Fruit fly (Drosophila melanogaster) whole organism, embryonic: Measurements from ENCODE around the gene Ugt36D1.

Source experiments
- Awh ChIP-seq: fragments of 200-800 bp; sonication (Bioruptor generic); IDR thresholded peaks from 2 replicates; pipeline ENCODE4, ENCODE4 v1.3.6; 2022; ENCODE audit warnings: missing biosample characterization, missing genetic modification characterization
- BEAF-32 ChIP-seq: fragments of 200-800 bp; sonication (Bioruptor generic); optimal IDR thresholded peaks from 3 replicates; lab custom pipeline; 2017; ENCODE audit warnings: missing biosample characterization, missing genetic modification characterization, mild to moderate bottlenecking, moderate library complexity, missing genetic modification reagents
- Bdp1 ChIP-seq: fragments of 200-800 bp; sonication (Bioruptor generic); optimal IDR thresholded peaks from 3 replicates; lab custom pipeline; 2016; ENCODE audit warnings: missing biosample characterization, missing genetic modification characterization
- CG10147 ChIP-seq: fragments of 200-800 bp; sonication (Bioruptor generic); optimal IDR thresholded peaks from 2 replicates; lab custom pipeline; 2019; ENCODE audit warnings: missing biosample characterization, mild to moderate bottlenecking, missing genetic modification characterization, moderate library complexity
- CG1024 ChIP-seq: fragments of 200-800 bp; sonication (Bioruptor generic); IDR thresholded peaks from 2 replicates; pipeline ENCODE4 v1.3.6; 2022; ENCODE audit warnings: missing biosample characterization, missing genetic modification characterization
- CG10366 ChIP-seq: fragments of 200-800 bp; sonication (Bioruptor generic); IDR thresholded peaks from 2 replicates; pipeline ENCODE4 v1.3.6; 2022; ENCODE audit warnings: missing biosample characterization, missing genetic modification characterization
- CG12071 ChIP-seq: fragments of 200-800 bp; sonication (Bioruptor generic); optimal IDR thresholded peaks from 3 replicates; lab custom pipeline; 2018; ENCODE audit warnings: missing biosample characterization, mild to moderate bottlenecking, missing genetic modification characterization
- CG12104 ChIP-seq: fragments of 200-800 bp; sonication (Bioruptor generic); optimal IDR thresholded peaks from 3 replicates; lab custom pipeline; 2016; ENCODE audit warnings: missing biosample characterization, missing genetic modification characterization
- CG13424 ChIP-seq: fragments of 200-800 bp; sonication (Bioruptor generic); optimal IDR thresholded peaks from 2 replicates; lab custom pipeline; 2019; ENCODE audit warnings: missing biosample characterization, mild to moderate bottlenecking, missing genetic modification characterization, moderate library complexity
- CG13624 ChIP-seq: fragments of 200-800 bp; sonication (Bioruptor generic); optimal IDR thresholded peaks from 2 replicates; lab custom pipeline; 2016; ENCODE audit warnings: missing biosample characterization, missing genetic modification characterization
- CG15514 ChIP-seq: fragments of 200-800 bp; sonication (Bioruptor generic); optimal IDR thresholded peaks from 3 replicates; lab custom pipeline; 2017; ENCODE audit warnings: missing biosample characterization, missing genetic modification characterization, mild to moderate bottlenecking, moderate library complexity, missing genetic modification reagents
- CG15601 ChIP-seq: fragments of 200-800 bp; sonication (Bioruptor generic); optimal IDR thresholded peaks from 3 replicates; lab custom pipeline; 2019; ENCODE audit warnings: missing biosample characterization, mild to moderate bottlenecking, missing genetic modification characterization, moderate library complexity
- CG17328 ChIP-seq: fragments of 200-800 bp; sonication (Bioruptor generic); IDR thresholded peaks from 2 replicates; pipeline ENCODE4 v1.3.6; 2022; ENCODE audit warnings: missing biosample characterization, missing genetic modification characterization
- CG18011 ChIP-seq: fragments of 200-800 bp; sonication (Bioruptor generic); optimal IDR thresholded peaks from 2 replicates; lab custom pipeline; 2017; ENCODE audit warnings: missing biosample characterization, missing genetic modification characterization, mild to moderate bottlenecking, moderate library complexity, missing genotype
- CG31365 ChIP-seq: fragments of 200-800 bp; sonication (Bioruptor generic); optimal IDR thresholded peaks from 2 replicates; lab custom pipeline; 2018; ENCODE audit warnings: missing biosample characterization, mild to moderate bottlenecking, missing genetic modification characterization
- CG32532 ChIP-seq: fragments of 200-800 bp; sonication (Bioruptor generic); IDR thresholded peaks from 2 replicates; pipeline ENCODE4 v1.3.6; 2022; ENCODE audit warnings: missing biosample characterization, missing genetic modification characterization
- CG34224 ChIP-seq: fragments of 200-800 bp; sonication (Bioruptor generic); IDR thresholded peaks from 3 replicates; pipeline ENCODE4 v1.3.6; 2022; ENCODE audit warnings: missing biosample characterization, missing genetic modification characterization; ENCODE audit not compliant: partially characterized antibody
- CG34376 ChIP-seq: fragments of 200-800 bp; sonication (Bioruptor generic); optimal IDR thresholded peaks from 2 replicates; lab custom pipeline; 2018; ENCODE audit warnings: missing biosample characterization, mild to moderate bottlenecking, missing genetic modification characterization
- CG6254 ChIP-seq: fragments of 200-800 bp; sonication (Bioruptor generic); optimal IDR thresholded peaks from 3 replicates; lab custom pipeline; 2017; ENCODE audit warnings: mild to moderate bottlenecking, missing biosample characterization, missing genetic modification reagents, missing genetic modification characterization
- CG7786 ChIP-seq: fragments of 200-800 bp; sonication (Bioruptor generic); optimal IDR thresholded peaks from 2 replicates; lab custom pipeline; 2016; ENCODE audit warnings: missing biosample characterization, missing genetic modification characterization
- CG7839 ChIP-seq: fragments of 200-800 bp; sonication (Bioruptor generic); optimal IDR thresholded peaks from 3 replicates; lab custom pipeline; 2018; ENCODE audit warnings: missing biosample characterization, mild to moderate bottlenecking, missing genetic modification characterization, moderate library complexity
- CG8765 ChIP-seq: fragments of 200-800 bp; sonication (Bioruptor generic); IDR thresholded peaks from 2 replicates; pipeline ENCODE4 v1.3.6; 2022; ENCODE audit warnings: missing biosample characterization, missing genetic modification characterization
- CTCF ChIP-seq: fragments of 200-800 bp; sonication (Bioruptor generic); optimal IDR thresholded peaks from 2 replicates; lab custom pipeline; 2017; ENCODE audit warnings: missing biosample characterization, mild to moderate bottlenecking, missing genetic modification characterization, moderate library complexity
- CrebB ChIP-seq: fragments of 200-800 bp; sonication (Bioruptor generic); optimal IDR thresholded peaks from 3 replicates; lab custom pipeline; 2018; ENCODE audit warnings: missing biosample characterization, mild to moderate bottlenecking, missing genetic modification characterization
- Drgx ChIP-seq: fragments of 200-800 bp; sonication (Bioruptor generic); IDR thresholded peaks from 2 replicates; pipeline ENCODE4 v1.3.6; 2022; ENCODE audit warnings: missing biosample characterization, missing genetic modification characterization
- Gug ChIP-seq: fragments of 200-800 bp; sonication (Bioruptor generic); IDR thresholded peaks from 4 replicates; pipeline ENCODE4 v1.3.6; 2022; ENCODE audit warnings: missing biosample characterization, missing genetic modification characterization
- HmgZ ChIP-seq: fragments of 200-800 bp; sonication (Bioruptor generic); optimal IDR thresholded peaks from 2 replicates; lab custom pipeline; 2018; ENCODE audit warnings: missing biosample characterization, mild to moderate bottlenecking, missing genetic modification characterization
- Mad ChIP-seq: fragments of 200-800 bp; sonication (Bioruptor generic); optimal IDR thresholded peaks from 2 replicates; lab custom pipeline; 2016; ENCODE audit warnings: missing biosample characterization, missing genetic modification characterization
- Nf-YC ChIP-seq: fragments of 200-800 bp; optimal IDR thresholded peaks from 3 replicates; lab custom pipeline; 2019; ENCODE audit warnings: missing biosample characterization, mild to moderate bottlenecking, missing genetic modification characterization, moderate library complexity
- Usf ChIP-seq: fragments of 200-800 bp; sonication (Bioruptor generic); optimal IDR thresholded peaks from 2 replicates; lab custom pipeline; 2017; ENCODE audit warnings: missing genotype, missing biosample characterization, missing genetic modification characterization
- ato ChIP-seq: fragments of 200-800 bp; sonication (Bioruptor generic); IDR thresholded peaks from 2 replicates; pipeline ENCODE4 v1.3.6; 2022; ENCODE audit warnings: missing biosample characterization, missing genetic modification characterization; ENCODE audit not compliant: partially characterized antibody
- bowl ChIP-seq: fragments of 200-800 bp; sonication (Bioruptor generic); IDR thresholded peaks from 2 replicates; pipeline ENCODE4 v1.3.6; 2022; ENCODE audit warnings: missing biosample characterization, missing genetic modification characterization
- bsh ChIP-seq, 2 experiments: fragments of 200-800 bp; sonication (Bioruptor generic); optimal IDR thresholded peaks; 2 replicates each; lab custom pipeline; 2017 to 2018; ENCODE audit warnings: mild to moderate bottlenecking in 2 of 2, missing biosample characterization in 2 of 2, missing genetic modification characterization in 2 of 2, moderate library complexity in 1 of 2
- btn ChIP-seq: fragments of 200-800 bp; sonication (Bioruptor generic); optimal IDR thresholded peaks from 2 replicates; lab custom pipeline; 2016; ENCODE audit warnings: missing biosample characterization, missing genetic modification characterization
- crp ChIP-seq, 2 experiments: fragments of 200-800 bp; sonication (Bioruptor generic); optimal IDR thresholded peaks; 2 replicates in 1 of 2; 3 replicates in 1 of 2; lab custom pipeline; 2017; ENCODE audit warnings: missing biosample characterization in 2 of 2, missing genetic modification characterization in 2 of 2, mild to moderate bottlenecking in 1 of 2, moderate library complexity in 1 of 2
- dmrt99B ChIP-seq: fragments of 200-800 bp; sonication (Bioruptor generic); optimal IDR thresholded peaks from 2 replicates; lab custom pipeline; 2018; ENCODE audit warnings: missing biosample characterization, mild to moderate bottlenecking, missing genetic modification characterization, moderate library complexity
- exex ChIP-seq: fragments of 200-800 bp; sonication (Bioruptor generic); optimal IDR thresholded peaks from 4 replicates; lab custom pipeline; 2018; ENCODE audit warnings: missing biosample characterization, mild to moderate bottlenecking, missing genetic modification characterization, moderate library complexity
- gce ChIP-seq: fragments of 200-800 bp; sonication (Bioruptor generic); IDR thresholded peaks from 3 replicates; pipeline ENCODE4 v1.3.6; 2022; ENCODE audit warnings: missing biosample characterization, missing genetic modification characterization
- gem ChIP-seq: fragments of 200-800 bp; sonication (Bioruptor generic); optimal IDR thresholded peaks from 2 replicates; lab custom pipeline; 2019; ENCODE audit warnings: missing biosample characterization, mild to moderate bottlenecking, missing genetic modification characterization, moderate library complexity
- gsb ChIP-seq: fragments of 200-800 bp; sonication (Bioruptor generic); IDR thresholded peaks from 2 replicates; pipeline ENCODE4 v1.3.6; 2022; ENCODE audit warnings: missing biosample characterization, missing genetic modification characterization
- her ChIP-seq: fragments of 200-800 bp; sonication (Bioruptor generic); optimal IDR thresholded peaks from 2 replicates; lab custom pipeline; 2016; ENCODE audit warnings: missing biosample characterization, missing genetic modification characterization
- kah ChIP-seq: fragments of 200-800 bp; sonication (Bioruptor generic); optimal IDR thresholded peaks from 2 replicates; lab custom pipeline; 2018; ENCODE audit warnings: missing biosample characterization, mild to moderate bottlenecking, missing genetic modification characterization
- kni ChIP-seq: fragments of 200-800 bp; sonication (Bioruptor generic); optimal IDR thresholded peaks from 3 replicates; lab custom pipeline; 2017; ENCODE audit warnings: mild to moderate bottlenecking, missing biosample characterization, missing genetic modification reagents, missing genetic modification characterization
- pum ChIP-seq: fragments of 200-800 bp; sonication (Bioruptor generic); optimal IDR thresholded peaks from 2 replicates; lab custom pipeline; 2016; ENCODE audit warnings: missing biosample characterization, missing genetic modification characterization
- sd ChIP-seq: fragments of 200-800 bp; sonication (Bioruptor generic); optimal IDR thresholded peaks from 3 replicates; lab custom pipeline; 2018; ENCODE audit warnings: missing biosample characterization, mild to moderate bottlenecking, missing genetic modification characterization, moderate library complexity
- seq ChIP-seq: fragments of 200-800 bp; sonication (Bioruptor generic); IDR thresholded peaks from 2 replicates; pipeline ENCODE4 v1.3.6; 2022; ENCODE audit warnings: missing biosample characterization, missing genetic modification characterization
- sna ChIP-seq: fragments of 200-800 bp; sonication (Bioruptor generic); IDR thresholded peaks from 2 replicates; pipeline ENCODE4 v1.3.6; 2022; ENCODE audit warnings: missing biosample characterization, missing genetic modification characterization; ENCODE audit not compliant: partially characterized antibody
- tgo ChIP-seq: fragments of 200-800 bp; sonication (Bioruptor generic); IDR thresholded peaks from 3 replicates; pipeline ENCODE4 v1.3.6; 2022; ENCODE audit warnings: missing biosample characterization, missing genetic modification characterization
- tll ChIP-seq, 2 experiments: fragments of 200-800 bp in 1 of 2; fragments of >200 bp in 1 of 2; sonication (Bioruptor generic) in 1 of 2; optimal IDR thresholded peaks; 2 replicates each; lab custom pipeline; 2017 to 2019; ENCODE audit warnings: missing biosample characterization in 2 of 2, missing genetic modification characterization in 2 of 2, mild to moderate bottlenecking in 1 of 2, moderate library complexity in 1 of 2

Ugt36D1 gene

DNA sequence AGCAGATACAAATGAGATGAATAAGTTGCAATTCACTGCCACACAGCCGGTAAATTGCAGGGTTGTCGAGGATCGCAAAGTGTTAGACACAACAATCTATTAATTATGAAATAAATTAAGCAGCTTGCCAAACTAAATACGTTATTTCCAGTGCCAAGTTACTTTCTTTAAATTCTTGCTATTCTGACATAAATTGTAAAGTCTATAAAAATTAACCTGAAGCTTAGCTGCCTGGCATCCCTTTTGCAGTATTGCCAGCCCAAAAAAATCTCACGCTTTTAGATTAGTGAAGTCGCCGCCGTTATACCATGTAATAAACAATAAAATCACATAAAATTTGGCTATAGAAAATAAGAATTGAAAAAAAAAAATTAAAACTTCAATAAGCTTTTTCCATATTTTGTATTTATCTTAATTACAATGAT lies 34.3 kb downstream of the Ugt36D1 start (continued):
- TF ChIP-seq Drgx (GFP tag; lab: Robert Waterston, UW) (peak; percentile 96), CG34376 (GFP tag; lab: Kevin White, UChicago) (peak; percentile 82), sna (no peak), BEAF-32 (peak; percentile 50), Gug (GFP tag; lab: Robert Waterston, UW) (peak; percentile 86), CrebB (tag; lab: Kevin White, UChicago) (peak; percentile 81), kni (GFP tag; lab: Kevin White, UChicago) (peak; percentile 52), CG10366 (peak; percentile 91), gem (tag; lab: Kevin White, UChicago) (peak; percentile 96), sd (tag; lab: Kevin White, UChicago) (peak; percentile 77), bsh (GFP tag; optimal IDR thresholded peaks at IDR 0.05; lab: Kevin White, UChicago) (peak; percentile 83 to 95), ato (GFP tag; lab: Robert Waterston, UW) (no peak), Awh (GFP tag; lab: Robert Waterston, UW) (peak; percentile 93), CG1024 (GFP tag; lab: Robert Waterston, UW) (peak; percentile 81), CG6254 (GFP tag; lab: Kevin White, UChicago) (peak; percentile 84), pum (peak; percentile 69), CG12104 (GFP tag; lab: Kevin White, UChicago) (peak; percentile 69), CG15514 (GFP tag; lab: Kevin White, UChicago) (peak; percentile 89), Usf (GFP tag; lab: Kevin White, UChicago) (peak; percentile 80), Nf-YC (tag; lab: Kevin White, UChicago) (peak; percentile 83), exex (tag; lab: Kevin White, UChicago) (peak; percentile 68), her (GFP tag; lab: Kevin White, UChicago) (peak; percentile 78), CG34224 (GFP tag; lab: Robert Waterston, UW) (no peak), CG15601 (tag; lab: Kevin White, UChicago) (peak; percentile 87), CG7786 (GFP tag; lab: Kevin White, UChicago) (peak; percentile 88), CG10147 (peak; percentile 82), kah (GFP tag; lab: Kevin White, UChicago) (peak; percentile 82), seq (GFP tag; lab: Robert Waterston, UW) (peak; percentile 90), bowl (GFP tag; lab: Robert Waterston, UW) (peak; percentile 88), CG7839 (tag; lab: Kevin White, UChicago) (peak; percentile 89), CG13424 (peak; percentile 96), CG8765 (GFP tag; lab: Robert Waterston, UW) (peak; percentile 76), CG32532 (GFP tag; lab: Robert Waterston, UW) (peak; percentile 95), crp (GFP tag; optimal IDR thresholded peaks at IDR 0.05; lab: Kevin White, UChicago) (peak in 1 of 2 experiments; percentile 71), gce (peak; percentile 87; the same call in 2 of the 3 replicates)

DNA sequence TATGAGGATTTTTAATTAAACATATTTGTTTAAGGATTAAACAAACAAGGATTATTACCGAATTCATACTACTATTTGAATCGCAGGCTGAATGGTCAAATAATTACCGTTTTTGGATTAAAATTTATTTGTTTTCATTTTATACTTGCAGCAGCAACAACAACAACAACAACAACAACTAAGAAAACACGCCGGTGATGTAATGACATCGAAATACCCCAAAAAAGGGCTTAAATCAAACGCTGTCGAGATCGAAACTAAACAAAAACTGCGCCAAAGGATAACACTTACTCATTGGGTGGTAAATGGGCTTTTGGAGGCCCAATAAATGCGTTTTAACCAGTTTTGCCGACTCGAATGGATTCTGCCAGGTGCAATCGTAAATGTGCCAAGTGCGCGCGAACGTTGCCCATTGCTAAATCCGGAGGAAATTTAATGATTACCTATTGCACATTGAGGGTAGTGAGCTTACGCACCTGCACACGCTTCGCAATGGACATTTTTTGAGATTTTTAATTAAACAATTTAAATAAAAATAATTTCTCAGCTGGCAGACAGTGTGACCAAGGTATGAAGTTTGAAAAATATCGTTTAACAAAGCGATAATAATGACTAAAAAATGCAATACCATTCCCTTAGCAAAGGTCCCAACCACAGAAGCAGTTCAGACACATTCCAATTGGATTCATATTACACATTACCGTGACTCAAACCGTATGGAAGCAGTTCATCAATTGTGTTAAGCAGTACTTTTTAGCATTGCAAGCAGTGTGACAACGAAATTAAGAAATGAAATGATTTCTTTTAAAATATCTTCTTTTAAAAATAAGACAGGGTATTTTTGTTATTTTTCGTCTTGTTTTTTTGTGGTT lies 35.5 kb downstream of the Ugt36D1 start, which contains the start of the genes CG10602 and mRpL13:
Gene CG10602, minus strand, starts transcription at position 588 of the 872 bp plus-strand sequence.
Gene mRpL13, minus strand, starts transcription at position 588 of the 872 bp plus-strand sequence.
- TF ChIP-seq CG18011 (GFP tag; lab: Kevin White, UChicago) (no peak), CTCF (peak; percentile 79), HmgZ (tag; lab: Kevin White, UChicago) (peak; percentile 77), CG31365 (tag; lab: Kevin White, UChicago) (peak; percentile 99), CG12071 (GFP tag; lab: Kevin White, UChicago) (no peak), gsb (no peak), Bdp1 (GFP tag; lab: Kevin White, UChicago) (peak; percentile 40), Mad (peak; percentile 51), dmrt99B (no peak), btn (GFP tag; lab: Kevin White, UChicago) (no peak), CG13624 (peak; percentile 45), tll (GFP tag; optimal IDR thresholded peaks at IDR 0.05; lab: Kevin White, UChicago) (no peak), tgo (GFP tag; lab: Robert Waterston, UW) (no peak), CG17328 (no peak)
